Worm (Caenorhabditis elegans) whole organism, young adult: ENCODE measurements around the gene che-6.

Experiments
- F22D6.2 ChIP-seq: sonication (generic microtip); optimal IDR thresholded peaks from 2 replicates; lab custom pipeline; 2016; ENCODE audit warnings: mild to moderate bottlenecking, missing genetic modification characterization, missing compliant biosample characterization
- F49E8.2 ChIP-seq: sonication (generic microtip); optimal IDR thresholded peaks from 3 replicates; lab custom pipeline; 2017; ENCODE audit warnings: missing genetic modification characterization, mild to moderate bottlenecking, missing compliant biosample characterization, antibody characterized with exemption, moderate library complexity; ENCODE audit not compliant: insufficient read depth
- Y95B8A.8 ChIP-seq: fragments of 200-800 bp; sonication (Bioruptor generic); IDR thresholded peaks from 2 replicates; pipeline ENCODE4 v1.3.6; 2022; ENCODE audit warnings: missing genetic modification reagents, missing genetic modification characterization, missing compliant biosample characterization
- ama-1 ChIP-seq, 3 experiments: fragments of 150-350 bp in 1 of 3; sonication (generic microtip) in 2 of 3; optimal IDR thresholded peaks; 2 replicates each; lab custom pipeline; 2014 to 2018; ENCODE audit warnings: missing biosample characterization in 2 of 3, missing genetic modification characterization in 2 of 3, missing genetic modification reagents in 2 of 3
- die-1 ChIP-seq: sonication (generic microtip); optimal IDR thresholded peaks from 2 replicates; lab custom pipeline; 2016; ENCODE audit warnings: missing genotype, mild to moderate bottlenecking, missing genetic modification characterization, missing compliant biosample characterization
- egrh-3 ChIP-seq: fragments of 200-800 bp; sonication (Bioruptor generic); IDR thresholded peaks from 2 replicates; pipeline ENCODE4 v1.3.6; 2022; ENCODE audit warnings: missing genetic modification reagents, missing genetic modification characterization, missing compliant biosample characterization
- him-1 ChIP-seq: sonication (generic microtip); optimal IDR thresholded peaks from 2 replicates; lab custom pipeline; 2016; ENCODE audit warnings: missing genotype, missing genetic modification reagents, missing genetic modification characterization, missing compliant biosample characterization
- mel-28 ChIP-seq: sonication (generic microtip); optimal IDR thresholded peaks from 2 replicates; lab custom pipeline; 2016; ENCODE audit warnings: borderline replicate concordance, mild to moderate bottlenecking, missing genetic modification characterization, missing compliant biosample characterization
- nhr-90 ChIP-seq: sonication (generic microtip); optimal IDR thresholded peaks from 2 replicates; lab custom pipeline; 2016; ENCODE audit warnings: missing genotype, mild to moderate bottlenecking, missing genetic modification characterization, missing compliant biosample characterization
- unc-62 ChIP-seq: fragments of 150-350 bp; optimal IDR thresholded peaks from 2 replicates; lab custom pipeline; 2014; ENCODE audit warnings: missing biosample characterization, missing genetic modification reagents, missing genetic modification characterization

- no peak for TF ChIP-seq mel-28
- no peak for TF ChIP-seq nhr-90 (tag; lab: Kevin White, UChicago)
- no peak for TF ChIP-seq unc-62 (GFP tag; lab: Kevin White, UChicago)
- no peak for TF ChIP-seq ama-1 (optimal IDR thresholded peaks at IDR 0.05; lab: Kevin White, UChicago)
- no peak for TF ChIP-seq ama-1 (GFP tag; optimal IDR thresholded peaks at IDR 0.05; lab: Kevin White, UChicago)
- TF ChIP-seq Y95B8A.8 (GFP tag; lab: Robert Waterston, UW) = no peak
- no peak for TF ChIP-seq die-1 (tag; lab: Kevin White, UChicago)
- no peak for TF ChIP-seq F22D6.2 (tag; lab: Kevin White, UChicago)
- TF ChIP-seq him-1 (tag; lab: Kevin White, UChicago) = no peak
- TF ChIP-seq F49E8.2 = no peak
- TF ChIP-seq egrh-3 (GFP tag; lab: Robert Waterston, UW) = no peak
Measured at ce11 chrIV:2099771-2100170, 11.4 kb downstream of the che-6 start, which contains the start of gene C23H5.11.
